Fruit fly (Drosophila melanogaster) whole organism, embryonic: ENCODE results near the gene CG7565.

Source experiments
- CG10147 ChIP-seq: fragments of 200-800 bp; sonication (Bioruptor generic); optimal IDR thresholded peaks from 2 replicates; lab custom pipeline; 2019; ENCODE audit warnings: missing biosample characterization, mild to moderate bottlenecking, missing genetic modification characterization, moderate library complexity
- CG10267 ChIP-seq: fragments of 200-800 bp; sonication (Bioruptor generic); optimal IDR thresholded peaks from 2 replicates; lab custom pipeline; 2018; ENCODE audit warnings: missing biosample characterization, mild to moderate bottlenecking, missing genetic modification characterization, moderate library complexity
- CG11695 ChIP-seq: fragments of 200-800 bp; sonication (Bioruptor generic); IDR thresholded peaks from 3 replicates; pipeline ENCODE4 v1.3.6; 2022; ENCODE audit warnings: missing biosample characterization, missing genetic modification characterization
- CG15269 ChIP-seq: fragments of 200-800 bp; sonication (Bioruptor generic); optimal IDR thresholded peaks from 2 replicates; lab custom pipeline; 2018; ENCODE audit warnings: missing biosample characterization, mild to moderate bottlenecking, missing genetic modification characterization, moderate library complexity
- CG17829 ChIP-seq: fragments of 200-800 bp; optimal IDR thresholded peaks from 2 replicates; lab custom pipeline; 2019; ENCODE audit warnings: missing biosample characterization, mild to moderate bottlenecking, missing genetic modification characterization, moderate library complexity
- CG18599 ChIP-seq: fragments of 200-800 bp; sonication (Bioruptor generic); optimal IDR thresholded peaks from 3 replicates; lab custom pipeline; 2017; ENCODE audit warnings: missing biosample characterization, missing genetic modification characterization, mild to moderate bottlenecking, moderate library complexity, missing genetic modification reagents
- CG2678 ChIP-seq: fragments of 200-800 bp; sonication (Bioruptor generic); optimal IDR thresholded peaks from 3 replicates; lab custom pipeline; 2019; ENCODE audit warnings: missing biosample characterization, mild to moderate bottlenecking, missing genetic modification characterization, moderate library complexity
- CG30020 ChIP-seq: fragments of 200-800 bp; optimal IDR thresholded peaks from 2 replicates; lab custom pipeline; 2019; ENCODE audit warnings: missing biosample characterization, mild to moderate bottlenecking, missing genetic modification characterization, moderate library complexity
- CG34224 ChIP-seq: fragments of 200-800 bp; sonication (Bioruptor generic); IDR thresholded peaks from 3 replicates; pipeline ENCODE4 v1.3.6; 2022; ENCODE audit warnings: missing biosample characterization, missing genetic modification characterization; ENCODE audit not compliant: partially characterized antibody
- CG34376 ChIP-seq: fragments of 200-800 bp; sonication (Bioruptor generic); optimal IDR thresholded peaks from 2 replicates; lab custom pipeline; 2018; ENCODE audit warnings: missing biosample characterization, mild to moderate bottlenecking, missing genetic modification characterization
- CG3838 ChIP-seq: fragments of 200-800 bp; sonication (Bioruptor generic); optimal IDR thresholded peaks from 3 replicates; lab custom pipeline; 2016; ENCODE audit warnings: missing biosample characterization, missing genetic modification characterization
- CG6813 ChIP-seq: fragments of 200-800 bp; sonication (Bioruptor generic); optimal IDR thresholded peaks from 2 replicates; lab custom pipeline; 2017; ENCODE audit warnings: missing biosample characterization, missing genetic modification characterization, mild to moderate bottlenecking, moderate library complexity, missing genetic modification reagents
- CG6854 ChIP-seq: fragments of 200-800 bp; sonication (Bioruptor generic); optimal IDR thresholded peaks from 3 replicates; lab custom pipeline; 2017; ENCODE audit warnings: missing biosample characterization, mild to moderate bottlenecking, missing genetic modification characterization
- CG7839 ChIP-seq: fragments of 200-800 bp; sonication (Bioruptor generic); optimal IDR thresholded peaks from 3 replicates; lab custom pipeline; 2018; ENCODE audit warnings: missing biosample characterization, mild to moderate bottlenecking, missing genetic modification characterization, moderate library complexity
- CG8281 ChIP-seq: fragments of 200-800 bp; sonication (Bioruptor generic); optimal IDR thresholded peaks from 2 replicates; lab custom pipeline; 2018; ENCODE audit warnings: missing biosample characterization, mild to moderate bottlenecking, missing genetic modification characterization, moderate library complexity
- CG8924 ChIP-seq: fragments of 200-800 bp; optimal IDR thresholded peaks from 3 replicates; lab custom pipeline; 2019; ENCODE audit warnings: missing biosample characterization, mild to moderate bottlenecking, missing genetic modification characterization, moderate library complexity
- CHES-1-like ChIP-seq: fragments of 200-800 bp; sonication (Bioruptor generic); optimal IDR thresholded peaks from 2 replicates; lab custom pipeline; 2016; ENCODE audit warnings: missing biosample characterization, missing genetic modification characterization
- CTCF ChIP-seq: fragments of 200-800 bp; sonication (Bioruptor generic); optimal IDR thresholded peaks from 2 replicates; lab custom pipeline; 2017; ENCODE audit warnings: missing biosample characterization, mild to moderate bottlenecking, missing genetic modification characterization, moderate library complexity
- CrebB ChIP-seq: fragments of 200-800 bp; sonication (Bioruptor generic); optimal IDR thresholded peaks from 3 replicates; lab custom pipeline; 2018; ENCODE audit warnings: missing biosample characterization, mild to moderate bottlenecking, missing genetic modification characterization
- Dll ChIP-seq: fragments of 200-800 bp; sonication (Bioruptor generic); IDR thresholded peaks from 4 replicates; pipeline ENCODE4 v1.3.6; 2022; ENCODE audit warnings: missing biosample characterization, missing genetic modification characterization; ENCODE audit not compliant: partially characterized antibody
- Fer1 ChIP-seq: fragments of 200-800 bp; sonication (Bioruptor generic); optimal IDR thresholded peaks from 2 replicates; lab custom pipeline; 2017; ENCODE audit warnings: missing biosample characterization, mild to moderate bottlenecking, missing genetic modification characterization
- Hmr ChIP-seq: fragments of 200-800 bp; sonication (Bioruptor generic); optimal IDR thresholded peaks from 3 replicates; lab custom pipeline; 2017; ENCODE audit warnings: mild to moderate bottlenecking, missing biosample characterization, missing genetic modification reagents, missing genetic modification characterization
- Hr78 ChIP-seq, 2 experiments: fragments of 200-800 bp in 1 of 2; fragments of >200 bp in 1 of 2; sonication (Bioruptor generic) in 1 of 2; optimal IDR thresholded peaks; 2 replicates each; lab custom pipeline; 2017 to 2019; ENCODE audit warnings: missing biosample characterization in 2 of 2, missing genetic modification characterization in 2 of 2, mild to moderate bottlenecking in 1 of 2, moderate library complexity in 1 of 2
- Hsf ChIP-seq: fragments of 200-800 bp; sonication (Bioruptor generic); optimal IDR thresholded peaks from 3 replicates; lab custom pipeline; 2016; ENCODE audit warnings: missing biosample characterization, missing genetic modification characterization
- Lhr ChIP-seq: fragments of 200-800 bp; sonication (Bioruptor generic); optimal IDR thresholded peaks from 3 replicates; lab custom pipeline; 2017; ENCODE audit warnings: mild to moderate bottlenecking, missing biosample characterization, missing genetic modification reagents, missing genetic modification characterization
- Mad ChIP-seq: fragments of 200-800 bp; sonication (Bioruptor generic); optimal IDR thresholded peaks from 2 replicates; lab custom pipeline; 2016; ENCODE audit warnings: missing biosample characterization, missing genetic modification characterization
- Meics ChIP-seq: fragments of 200-800 bp; sonication (Bioruptor generic); optimal IDR thresholded peaks from 2 replicates; lab custom pipeline; 2017; ENCODE audit warnings: missing biosample characterization, mild to moderate bottlenecking, missing genetic modification characterization
- PHDP ChIP-seq: fragments of 200-800 bp; sonication (Bioruptor generic); optimal IDR thresholded peaks from 3 replicates; lab custom pipeline; 2018; ENCODE audit warnings: missing biosample characterization, mild to moderate bottlenecking, missing genetic modification characterization, moderate library complexity
- Side ChIP-seq: fragments of 200-800 bp; sonication (Bioruptor generic); optimal IDR thresholded peaks from 2 replicates; lab custom pipeline; 2016; ENCODE audit warnings: missing biosample characterization, missing genetic modification characterization
- YL-1 ChIP-seq: fragments of 200-800 bp; sonication (Bioruptor generic); optimal IDR thresholded peaks from 3 replicates; lab custom pipeline; 2017; ENCODE audit warnings: missing biosample characterization, mild to moderate bottlenecking, missing genetic modification characterization
- aop ChIP-seq: fragments of 200-800 bp; sonication (Bioruptor generic); IDR thresholded peaks from 2 replicates; pipeline ENCODE4 v1.3.6; 2022; ENCODE audit warnings: missing biosample characterization, missing genetic modification characterization
- ase ChIP-seq: fragments of 200-800 bp; sonication (Bioruptor generic); IDR thresholded peaks from 3 replicates; pipeline ENCODE4 v1.3.6; 2022; ENCODE audit warnings: missing biosample characterization, missing genetic modification characterization
- bigmax ChIP-seq: fragments of 200-800 bp; sonication (Bioruptor generic); optimal IDR thresholded peaks from 2 replicates; lab custom pipeline; 2018; ENCODE audit warnings: missing biosample characterization, mild to moderate bottlenecking, missing genetic modification characterization
- bsh ChIP-seq, 2 experiments: fragments of 200-800 bp; sonication (Bioruptor generic); optimal IDR thresholded peaks; 2 replicates each; lab custom pipeline; 2017 to 2018; ENCODE audit warnings: mild to moderate bottlenecking in 2 of 2, missing biosample characterization in 2 of 2, missing genetic modification characterization in 2 of 2, moderate library complexity in 1 of 2
- caup ChIP-seq: fragments of 200-800 bp; sonication (Bioruptor generic); optimal IDR thresholded peaks from 3 replicates; lab custom pipeline; 2017; ENCODE audit warnings: missing biosample characterization, mild to moderate bottlenecking, missing genetic modification characterization, moderate library complexity; ENCODE audit not compliant: severe bottlenecking
- ci ChIP-seq: fragments of 200-800 bp; sonication (Bioruptor generic); IDR thresholded peaks from 3 replicates; pipeline ENCODE4 v1.3.6; 2022; ENCODE audit warnings: missing biosample characterization, missing genetic modification characterization
- corto ChIP-seq: fragments of 200-800 bp; sonication (Bioruptor generic); optimal IDR thresholded peaks from 2 replicates; lab custom pipeline; 2016; ENCODE audit warnings: missing biosample characterization, mild to moderate bottlenecking, missing genetic modification characterization, moderate library complexity
- cwo ChIP-seq: fragments of 200-800 bp; sonication (Bioruptor generic); optimal IDR thresholded peaks from 3 replicates; lab custom pipeline; 2017; ENCODE audit warnings: missing biosample characterization, missing genetic modification characterization, mild to moderate bottlenecking, moderate library complexity, missing genetic modification reagents
- dm ChIP-seq: fragments of 200-800 bp; sonication (Bioruptor generic); optimal IDR thresholded peaks from 3 replicates; lab custom pipeline; 2016; ENCODE audit warnings: missing biosample characterization, missing genetic modification characterization
- hkb ChIP-seq, 2 experiments: fragments of 200-800 bp in 1 of 2; fragments of >200 bp in 1 of 2; sonication (Bioruptor generic) in 1 of 2; IDR thresholded peaks in 1 of 2; optimal IDR thresholded peaks in 1 of 2; 2 replicates each; pipeline versions ENCODE4 v1.3.6 to Lab custom; 2017 to 2022; ENCODE audit warnings: missing biosample characterization in 1 of 2, missing genetic modification characterization in 1 of 2
- lbe ChIP-seq: fragments of 200-800 bp; sonication (Bioruptor generic); optimal IDR thresholded peaks from 2 replicates; lab custom pipeline; 2016; ENCODE audit warnings: missing biosample characterization, mild to moderate bottlenecking, missing genetic modification characterization
- luna ChIP-seq: fragments of 200-800 bp; sonication (Bioruptor generic); optimal IDR thresholded peaks from 2 replicates; lab custom pipeline; 2016; ENCODE audit warnings: missing biosample characterization, missing genetic modification characterization
- mam ChIP-seq: fragments of 200-800 bp; sonication (Bioruptor generic); optimal IDR thresholded peaks from 3 replicates; lab custom pipeline; 2016; ENCODE audit warnings: missing biosample characterization, missing genetic modification characterization
- nau ChIP-seq: fragments of 200-800 bp; sonication (Bioruptor generic); optimal IDR thresholded peaks from 3 replicates; lab custom pipeline; 2017; ENCODE audit warnings: missing biosample characterization, mild to moderate bottlenecking, missing genetic modification characterization, missing genetic modification reagents
- schlank ChIP-seq: fragments of 200-800 bp; sonication (Bioruptor generic); optimal IDR thresholded peaks from 2 replicates; lab custom pipeline; 2018; ENCODE audit warnings: missing biosample characterization, mild to moderate bottlenecking, missing genetic modification characterization
- ttk ChIP-seq: fragments of 200-800 bp; sonication (Bioruptor generic); IDR thresholded peaks from 2 replicates; pipeline ENCODE4 v2.1.2; 2022; ENCODE audit warnings: missing biosample characterization, missing genetic modification characterization
- unpg ChIP-seq: fragments of 200-800 bp; sonication (Bioruptor generic); optimal IDR thresholded peaks from 3 replicates; lab custom pipeline; 2018; ENCODE audit warnings: missing biosample characterization, mild to moderate bottlenecking, missing genetic modification characterization, moderate library complexity
- vvl ChIP-seq: fragments of 200-800 bp; sonication (Bioruptor generic); IDR thresholded peaks from 2 replicates; pipeline ENCODE4 v1.3.6; 2022; ENCODE audit warnings: missing biosample characterization, missing genetic modification characterization

Gene CG7565

DNA sequence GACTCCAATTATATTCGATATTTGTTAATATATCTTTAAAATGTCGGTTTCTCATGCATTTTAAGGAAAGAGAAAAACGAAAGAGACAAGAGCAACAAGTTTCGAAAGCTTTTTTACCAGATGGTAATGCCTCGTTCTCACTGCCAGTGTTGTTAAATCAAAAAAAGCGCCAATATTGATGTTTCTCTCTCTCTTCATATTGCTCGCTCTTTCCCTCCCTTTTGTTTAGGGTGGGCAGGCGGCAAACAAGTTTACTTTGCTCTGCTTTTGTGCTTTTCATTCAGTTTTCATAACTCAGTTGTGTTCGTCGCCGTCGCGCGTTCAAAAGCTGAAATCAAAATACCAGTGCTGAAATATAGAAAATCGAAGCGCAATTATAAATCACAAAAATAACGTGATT lies 9.8 kb downstream of the CG7565 start (continued):
- TF ChIP-seq Mad (GFP tag; lab: Kevin White, UChicago) (peak; percentile 17), CG6854 (GFP tag; lab: Kevin White, UChicago) (peak; percentile 61), bsh (GFP tag; optimal IDR thresholded peaks at IDR 0.05; lab: Kevin White, UChicago) (peak in 1 of 2 experiments; percentile 20), Fer1 (peak; percentile 81), bigmax (GFP tag; lab: Kevin White, UChicago) (no peak), CG8924 (tag; lab: Kevin White, UChicago) (peak; percentile 6), CHES-1-like (GFP tag; lab: Kevin White, UChicago) (peak; percentile 5), dm (GFP tag; lab: Kevin White, UChicago) (no peak), ase (no peak), corto (GFP tag; lab: Kevin White, UChicago) (peak; percentile 72), CG10147 (GFP tag; lab: Kevin White, UChicago) (peak; percentile 31), CG30020 (tag; lab: Kevin White, UChicago) (no peak), CG15269 (tag; lab: Kevin White, UChicago) (peak; percentile 63), luna (GFP tag; lab: Kevin White, UChicago) (peak; percentile 30), CrebB (peak; percentile 55), nau (GFP tag; lab: Kevin White, UChicago) (peak; percentile 69), caup (GFP tag; lab: Kevin White, UChicago) (peak; percentile 79), lbe (GFP tag; lab: Kevin White, UChicago) (peak; percentile 92), CG11695 (peak; percentile 50; the same call in 1 of the 3 replicates), Hsf (GFP tag; lab: Kevin White, UChicago) (peak; percentile 26), Lhr (peak; percentile 10), CTCF (GFP tag; lab: Kevin White, UChicago) (peak; percentile 35), CG10267 (peak; percentile 67), CG2678 (peak; percentile 42), unpg (GFP tag; lab: Kevin White, UChicago) (peak; percentile 46), schlank (tag; lab: Kevin White, UChicago) (peak; percentile 17), CG18599 (peak; percentile 75), CG8281 (peak; percentile 28), ttk (0 out of 2 replicates have a peak, but pooled peaks have one; percentile 20), Hmr (GFP tag; lab: Kevin White, UChicago) (peak; percentile 69), YL-1 (GFP tag; lab: Kevin White, UChicago) (peak; percentile 51), CG34224 (GFP tag; lab: Robert Waterston, UW) (no peak; the same call in 2 of the 3 replicates), Meics (GFP tag; lab: Kevin White, UChicago) (peak; percentile 52), CG7839 (peak; percentile 31), PHDP (tag; lab: Kevin White, UChicago) (peak; percentile 53), aop (GFP tag; lab: Robert Waterston, UW) (no peak), CG17829 (tag; lab: Kevin White, UChicago) (no peak), CG6813 (peak; percentile 56), hkb (optimal IDR thresholded peaks at IDR 0.05; lab: Kevin White, UChicago) (no peak), hkb (GFP tag; IDR thresholded peaks at IDR 0.05; lab: Robert Waterston, UW) (peak; percentile 67), ci (GFP tag; lab: Robert Waterston, UW) (peak; percentile 90; the same call in 2 of the 3 replicates), cwo (GFP tag; lab: Kevin White, UChicago) (peak; percentile 41), Hr78 (GFP tag; optimal IDR thresholded peaks at IDR 0.05; lab: Kevin White, UChicago) (no peak), CG34376 (GFP tag; lab: Kevin White, UChicago) (peak; percentile 76), mam (peak; percentile 42), vvl (GFP tag; lab: Robert Waterston, UW) (peak; percentile 73; the same call in 1 of the 2 replicates), CG3838 (GFP tag; lab: Kevin White, UChicago) (no peak), Side (peak; percentile 44), Dll (GFP tag; lab: Robert Waterston, UW) (peak; percentile 48; the same call in 1 of the 4 replicates)
